Fruit fly (Drosophila melanogaster) whole organism, prepupa: ENCODE measurements around the gene Lsd-2.

Source experiments
- Blimp-1 ChIP-seq: fragments of 200-800 bp; sonication (Bioruptor generic); optimal IDR thresholded peaks from 3 replicates; lab custom pipeline; 2017; ENCODE audit warnings: missing biosample characterization, missing genetic modification characterization, mild to moderate bottlenecking, moderate library complexity, missing genetic modification reagents
- CG11294 ChIP-seq: fragments of 200-800 bp; sonication (Bioruptor generic); IDR thresholded peaks from 2 replicates; pipeline ENCODE4 v1.3.6; 2022; ENCODE audit warnings: missing biosample characterization, missing genetic modification characterization
- CG11762 ChIP-seq: fragments of 200-800 bp; sonication (Bioruptor generic); optimal IDR thresholded peaks from 3 replicates; lab custom pipeline; 2016; ENCODE audit warnings: missing biosample characterization, missing genetic modification characterization; ENCODE audit not compliant: insufficient read depth
- CG11902 ChIP-seq: fragments of 200-800 bp; sonication (Bioruptor generic); optimal IDR thresholded peaks from 3 replicates; lab custom pipeline; 2016; ENCODE audit warnings: missing biosample characterization, missing genetic modification characterization
- CG15336 ChIP-seq: fragments of 200-800 bp; sonication (Bioruptor generic); IDR thresholded peaks from 2 replicates; pipeline ENCODE4 v1.3.6; 2022; ENCODE audit warnings: missing biosample characterization, missing genetic modification characterization
- CG1621 ChIP-seq: fragments of 200-800 bp; sonication (Bioruptor generic); optimal IDR thresholded peaks from 3 replicates; lab custom pipeline; 2018; ENCODE audit warnings: missing biosample characterization, mild to moderate bottlenecking, missing genetic modification characterization
- CG3032 ChIP-seq: fragments of 200-800 bp; optimal IDR thresholded peaks from 2 replicates; lab custom pipeline; 2019; ENCODE audit warnings: missing biosample characterization, mild to moderate bottlenecking, missing genetic modification characterization, moderate library complexity
- CG31627 ChIP-seq: fragments of 200-800 bp; sonication (Bioruptor generic); optimal IDR thresholded peaks from 3 replicates; lab custom pipeline; 2016; ENCODE audit warnings: missing biosample characterization, missing genetic modification characterization
- CG32006 ChIP-seq: fragments of 200-800 bp; sonication (Bioruptor generic); optimal IDR thresholded peaks from 3 replicates; lab custom pipeline; 2017; ENCODE audit warnings: missing biosample characterization, mild to moderate bottlenecking, missing genetic modification characterization
- CG34406 ChIP-seq: fragments of 200-800 bp; sonication (Bioruptor generic); optimal IDR thresholded peaks from 3 replicates; lab custom pipeline; 2016; ENCODE audit warnings: missing biosample characterization, missing genetic modification characterization
- CG3919 ChIP-seq: fragments of 200-800 bp; sonication (Bioruptor generic); optimal IDR thresholded peaks from 3 replicates; lab custom pipeline; 2016; ENCODE audit warnings: missing biosample characterization, missing genetic modification characterization
- CG4318 ChIP-seq: fragments of 200-800 bp; sonication (Bioruptor generic); optimal IDR thresholded peaks from 3 replicates; lab custom pipeline; 2017; ENCODE audit warnings: missing biosample characterization, mild to moderate bottlenecking, missing genetic modification characterization
- CG6163 ChIP-seq: fragments of 200-800 bp; sonication (Bioruptor generic); IDR thresholded peaks from 3 replicates; pipeline ENCODE4 v1.3.6; 2022; ENCODE audit warnings: missing biosample characterization, missing genetic modification characterization
- CG6276 ChIP-seq: fragments of 200-800 bp; sonication (Bioruptor generic); optimal IDR thresholded peaks from 2 replicates; lab custom pipeline; 2017; ENCODE audit warnings: missing biosample characterization, mild to moderate bottlenecking, missing genetic modification characterization
- CG6792 ChIP-seq: fragments of 200-800 bp; sonication (Bioruptor generic); optimal IDR thresholded peaks from 3 replicates; lab custom pipeline; 2016; ENCODE audit warnings: missing biosample characterization, missing genetic modification characterization
- CG6808 ChIP-seq: fragments of 200-800 bp; sonication (Bioruptor generic); optimal IDR thresholded peaks from 3 replicates; lab custom pipeline; 2017; ENCODE audit warnings: missing biosample characterization, missing genetic modification characterization, mild to moderate bottlenecking, moderate library complexity, missing genetic modification reagents
- CG6854 ChIP-seq: fragments of 200-800 bp; sonication (Bioruptor generic); optimal IDR thresholded peaks from 2 replicates; lab custom pipeline; 2017; ENCODE audit warnings: missing biosample characterization, mild to moderate bottlenecking, missing genetic modification characterization
- CG8119 ChIP-seq: fragments of 200-800 bp; sonication (Bioruptor generic); IDR thresholded peaks from 3 replicates; pipeline ENCODE4 v1.3.6; 2022; ENCODE audit warnings: missing biosample characterization, missing genetic modification characterization
- CG8319 ChIP-seq: fragments of 200-800 bp; sonication (Bioruptor generic); optimal IDR thresholded peaks from 3 replicates; lab custom pipeline; 2016; ENCODE audit warnings: missing biosample characterization, missing genetic modification characterization
- CG8632 ChIP-seq: fragments of 200-800 bp; sonication (Bioruptor generic); optimal IDR thresholded peaks from 3 replicates; lab custom pipeline; 2016; ENCODE audit warnings: missing biosample characterization, missing genetic modification characterization
- CG9139 ChIP-seq: fragments of 200-800 bp; sonication (Bioruptor generic); optimal IDR thresholded peaks from 3 replicates; lab custom pipeline; 2017; ENCODE audit warnings: missing biosample characterization, mild to moderate bottlenecking, missing genetic modification characterization
- Eip75B ChIP-seq: fragments of 200-800 bp; sonication (Bioruptor generic); optimal IDR thresholded peaks from 3 replicates; lab custom pipeline; 2016; ENCODE audit warnings: missing biosample characterization, missing genetic modification characterization
- Eip78C ChIP-seq: fragments of 200-800 bp; sonication (Bioruptor generic); peaks from one replicate; lab custom pipeline; 2016; ENCODE audit warnings: missing biosample characterization, missing genetic modification characterization
- Eip93F ChIP-seq: fragments of 200-800 bp; sonication (Bioruptor generic); optimal IDR thresholded peaks from 2 replicates; lab custom pipeline; 2016; ENCODE audit warnings: missing biosample characterization, mild to moderate bottlenecking, missing genetic modification characterization
- Ets21C ChIP-seq: fragments of 200-800 bp; sonication (Bioruptor generic); optimal IDR thresholded peaks from 3 replicates; lab custom pipeline; 2016; ENCODE audit warnings: missing biosample characterization, missing genetic modification characterization
- Ets96B ChIP-seq: fragments of 200-800 bp; optimal IDR thresholded peaks from 2 replicates; lab custom pipeline; 2019; ENCODE audit warnings: missing biosample characterization, mild to moderate bottlenecking, missing genetic modification characterization, moderate library complexity
- Gug ChIP-seq: fragments of 200-800 bp; sonication (Bioruptor generic); IDR thresholded peaks from 2 replicates; pipeline ENCODE4 v1.3.6; 2022; ENCODE audit warnings: missing biosample characterization, missing genetic modification characterization
- Hr4 ChIP-seq: fragments of 200-800 bp; sonication (Bioruptor generic); optimal IDR thresholded peaks from 3 replicates; lab custom pipeline; 2016; ENCODE audit warnings: missing biosample characterization, missing genetic modification characterization
- Lpt ChIP-seq: fragments of 200-800 bp; sonication (Bioruptor generic); optimal IDR thresholded peaks from 3 replicates; lab custom pipeline; 2016; ENCODE audit warnings: missing biosample characterization, missing genetic modification characterization
- Met ChIP-seq: fragments of 200-800 bp; sonication (Bioruptor generic); optimal IDR thresholded peaks from 3 replicates; lab custom pipeline; 2016; ENCODE audit warnings: missing biosample characterization, missing genetic modification characterization
- Smox ChIP-seq: fragments of 200-800 bp; sonication (Bioruptor generic); optimal IDR thresholded peaks from 3 replicates; lab custom pipeline; 2016; ENCODE audit warnings: missing biosample characterization, missing genetic modification characterization
- Sox15 ChIP-seq: fragments of 200-800 bp; sonication (Bioruptor generic); optimal IDR thresholded peaks from 3 replicates; lab custom pipeline; 2016; ENCODE audit warnings: missing biosample characterization, missing genetic modification characterization
- acj6 ChIP-seq: fragments of 200-800 bp; sonication (Bioruptor generic); optimal IDR thresholded peaks from 3 replicates; lab custom pipeline; 2016; ENCODE audit warnings: missing biosample characterization, missing genetic modification characterization
- cyc ChIP-seq: fragments of 200-800 bp; sonication (Bioruptor generic); optimal IDR thresholded peaks from 3 replicates; lab custom pipeline; 2016; ENCODE audit warnings: missing biosample characterization, missing genetic modification characterization
- dac ChIP-seq: fragments of 200-800 bp; sonication (Bioruptor generic); optimal IDR thresholded peaks from 2 replicates; lab custom pipeline; 2017; ENCODE audit warnings: missing biosample characterization, mild to moderate bottlenecking, missing genetic modification characterization
- dsx ChIP-seq: fragments of 200-800 bp; optimal IDR thresholded peaks from 3 replicates; lab custom pipeline; 2019; ENCODE audit warnings: missing biosample characterization, mild to moderate bottlenecking, missing genetic modification characterization, moderate library complexity; ENCODE audit not compliant: poor library complexity, severe bottlenecking
- esn ChIP-seq: fragments of 200-800 bp; sonication (Bioruptor generic); optimal IDR thresholded peaks from 2 replicates; lab custom pipeline; 2016; ENCODE audit warnings: missing biosample characterization, mild to moderate bottlenecking, missing genetic modification characterization, moderate library complexity
- fd59A ChIP-seq: fragments of 200-800 bp; sonication (Bioruptor generic); optimal IDR thresholded peaks from 2 replicates; lab custom pipeline; 2017; ENCODE audit warnings: missing biosample characterization, mild to moderate bottlenecking, missing genetic modification characterization, missing genetic modification reagents
- fd85E ChIP-seq: fragments of 200-800 bp; sonication (Bioruptor generic); optimal IDR thresholded peaks from 3 replicates; lab custom pipeline; 2016; ENCODE audit warnings: missing biosample characterization, missing genetic modification characterization
- fkh ChIP-seq: fragments of 200-800 bp; sonication (Bioruptor generic); optimal IDR thresholded peaks from 3 replicates; lab custom pipeline; 2017; ENCODE audit warnings: missing biosample characterization, mild to moderate bottlenecking, missing genetic modification characterization, moderate library complexity
- lz ChIP-seq: fragments of 200-800 bp; sonication (Bioruptor generic); optimal IDR thresholded peaks from 3 replicates; lab custom pipeline; 2016; ENCODE audit warnings: missing biosample characterization, missing genetic modification characterization
- pdm3 ChIP-seq: fragments of 200-800 bp; sonication (Bioruptor generic); optimal IDR thresholded peaks from 3 replicates; lab custom pipeline; 2016; ENCODE audit warnings: missing biosample characterization, missing genetic modification characterization
- spab ChIP-seq: fragments of 200-800 bp; sonication (Bioruptor generic); optimal IDR thresholded peaks from 2 replicates; lab custom pipeline; 2017; ENCODE audit warnings: missing biosample characterization, mild to moderate bottlenecking, missing genetic modification characterization, missing genetic modification reagents
- ss ChIP-seq, 2 experiments: fragments of 200-800 bp; sonication (Bioruptor generic); optimal IDR thresholded peaks; 2 replicates in 1 of 2; 3 replicates in 1 of 2; lab custom pipeline; 2017 to 2018; ENCODE audit warnings: mild to moderate bottlenecking in 2 of 2, missing biosample characterization in 2 of 2, missing genetic modification characterization in 2 of 2, moderate library complexity in 1 of 2
- svp ChIP-seq: fragments of 200-800 bp; sonication (Bioruptor generic); peaks from one replicate; lab custom pipeline; 2016; ENCODE audit warnings: missing biosample characterization, missing genetic modification characterization
- topi ChIP-seq: fragments of 200-800 bp; sonication (Bioruptor generic); optimal IDR thresholded peaks from 3 replicates; lab custom pipeline; 2016; ENCODE audit warnings: missing biosample characterization, missing genetic modification characterization
- vri ChIP-seq: fragments of 200-800 bp; sonication (Bioruptor generic); optimal IDR thresholded peaks from 3 replicates; lab custom pipeline; 2016; ENCODE audit warnings: missing biosample characterization, mild to moderate bottlenecking, missing genetic modification characterization

The Lsd-2 gene

dm6 chrX:15079945-15080344 is 3.9 kb upstream of the Lsd-2 start (continued):
- TF ChIP-seq pdm3 (GFP tag; lab: Kevin White, UChicago): no peak
- no peak for TF ChIP-seq Ets96B (tag; lab: Kevin White, UChicago)
- TF ChIP-seq CG9139 (GFP tag; lab: Kevin White, UChicago): peak; percentile 74
- TF ChIP-seq CG6163 (GFP tag; lab: Robert Waterston, UW): no peak
- TF ChIP-seq CG31627 (GFP tag; lab: Kevin White, UChicago): no peak
- TF ChIP-seq CG11294 (GFP tag; lab: Robert Waterston, UW): no peak
- TF ChIP-seq Gug (GFP tag; lab: Robert Waterston, UW): no peak
- TF ChIP-seq CG6854: peak; percentile 1
- no peak for TF ChIP-seq topi
- TF ChIP-seq dac (GFP tag; lab: Kevin White, UChicago): no peak
- TF ChIP-seq Lpt: peak; percentile 13
- no peak for TF ChIP-seq CG8632 (GFP tag; lab: Kevin White, UChicago)
- no peak for TF ChIP-seq Blimp-1 (GFP tag; lab: Kevin White, UChicago)
- no peak for TF ChIP-seq Eip75B (GFP tag; lab: Kevin White, UChicago)
- no peak for TF ChIP-seq CG32006 (GFP tag; lab: Kevin White, UChicago)

DNA sequence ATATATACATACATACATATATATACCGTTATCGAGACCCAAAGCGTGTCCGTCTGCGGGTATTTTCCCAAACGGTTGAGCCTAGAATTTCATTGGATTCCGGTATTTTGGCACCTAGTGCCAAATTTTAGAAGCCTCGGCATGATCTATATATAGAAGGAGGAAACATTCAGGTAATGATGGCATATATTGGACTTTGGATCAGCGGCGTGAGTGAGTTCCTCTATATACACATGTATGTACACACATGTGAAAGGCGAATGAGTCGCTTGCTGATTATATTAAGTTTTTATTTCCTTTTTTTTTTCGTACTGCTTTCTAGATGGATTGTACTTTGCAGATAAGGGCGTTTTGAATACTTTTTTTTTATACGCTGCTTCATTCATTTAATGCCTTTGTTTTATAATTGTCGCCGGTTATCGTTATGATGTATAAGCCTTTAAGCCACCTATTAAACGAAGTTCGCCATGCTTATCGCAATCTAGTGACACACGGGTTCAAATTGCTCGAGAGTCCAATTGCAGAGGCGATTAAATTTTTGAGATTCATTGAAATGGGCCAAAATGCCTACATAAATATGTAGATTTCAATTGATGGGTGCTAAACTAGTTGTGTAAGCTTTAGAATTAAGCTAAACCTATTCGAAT is 3.3 kb upstream of the Lsd-2 start:
- TF ChIP-seq acj6 (no peak), cyc (GFP tag; lab: Kevin White, UChicago) (no peak), CG11762 (GFP tag; lab: Kevin White, UChicago) (no peak), CG1621 (tag; lab: Kevin White, UChicago) (no peak), ss (GFP tag; optimal IDR thresholded peaks at IDR 0.05; lab: Kevin White, UChicago) (peak; percentile 49 to 87), Hr4 (GFP tag; lab: Kevin White, UChicago) (no peak), Sox15 (GFP tag; lab: Kevin White, UChicago) (no peak), CG6163 (GFP tag; lab: Robert Waterston, UW) (peak; percentile 48; the same call in 2 of the 3 replicates), dac (GFP tag; lab: Kevin White, UChicago) (no peak), CG6792 (GFP tag; lab: Kevin White, UChicago) (no peak), pdm3 (GFP tag; lab: Kevin White, UChicago) (no peak), Gug (GFP tag; lab: Robert Waterston, UW) (no peak), CG6276 (GFP tag; lab: Kevin White, UChicago) (peak; percentile 75), CG11902 (no peak), CG3919 (GFP tag; lab: Kevin White, UChicago) (peak; percentile 10), fkh (no peak), Ets21C (GFP tag; lab: Kevin White, UChicago) (no peak), fd59A (GFP tag; lab: Kevin White, UChicago) (no peak), svp (GFP tag; lab: Kevin White, UChicago) (peak; percentile 82), CG31627 (GFP tag; lab: Kevin White, UChicago) (no peak), Smox (GFP tag; lab: Kevin White, UChicago) (no peak), Eip93F (peak; percentile 62), CG3032 (no peak), esn (GFP tag; lab: Kevin White, UChicago) (no peak), vri (peak; percentile 86), Eip75B (GFP tag; lab: Kevin White, UChicago) (no peak), CG8319 (GFP tag; lab: Kevin White, UChicago) (peak; percentile 21), Eip78C (GFP tag; lab: Kevin White, UChicago) (peak; percentile 54), CG8119 (GFP tag; lab: Robert Waterston, UW) (peak; percentile 37; the same call in 1 of the 3 replicates), CG34406 (no peak), Ets96B (tag; lab: Kevin White, UChicago) (peak; percentile 23), topi (no peak), CG4318 (GFP tag; lab: Kevin White, UChicago) (no peak), fd85E (GFP tag; lab: Kevin White, UChicago) (no peak), CG6808 (peak; percentile 46), CG15336 (GFP tag; lab: Robert Waterston, UW) (no peak), spab (GFP tag; lab: Kevin White, UChicago) (peak; percentile 32), dsx (no peak), lz (GFP tag; lab: Kevin White, UChicago) (no peak), CG9139 (GFP tag; lab: Kevin White, UChicago) (peak; percentile 59), CG32006 (GFP tag; lab: Kevin White, UChicago) (peak; percentile 13), CG6854 (no peak), Met (no peak)
